Worm (Caenorhabditis elegans) whole organism, L4 larva: ENCODE measurements around the gene atg-4.2.

Source experiments
- F26F4.8 ChIP-seq: fragments of 200-800 bp; sonication (Bioruptor generic); conservative IDR thresholded peaks from 2 replicates; pipeline ENCODE4 v1.3.6; 2022; ENCODE audit warnings: missing genetic modification characterization, missing compliant biosample characterization
- F49E8.2 ChIP-seq: sonication (generic microtip); optimal IDR thresholded peaks from 2 replicates; lab custom pipeline; 2016; ENCODE audit warnings: missing compliant biosample characterization, mild to moderate bottlenecking, missing genetic modification characterization, borderline replicate concordance
- T20F7.1 ChIP-seq: fragments of 200-800 bp; sonication (Bioruptor generic); optimal IDR thresholded peaks from 2 replicates; lab custom pipeline; 2018; ENCODE audit warnings: mild to moderate bottlenecking, missing genetic modification characterization, missing compliant biosample characterization
- Y105C5A.15 ChIP-seq: fragments of 200-800 bp; sonication (Bioruptor generic); IDR thresholded peaks from 2 replicates; pipeline ENCODE4 v1.3.6; 2022; ENCODE audit warnings: missing genetic modification characterization, missing compliant biosample characterization
- Y48G9A.11 ChIP-seq: fragments of 200-800 bp; sonication (Bioruptor generic); IDR thresholded peaks from 2 replicates; pipeline ENCODE4 v1.3.6; 2022; ENCODE audit warnings: missing genetic modification reagents, missing genetic modification characterization, missing compliant biosample characterization
- ama-1 ChIP-seq: fragments of 150-350 bp; optimal IDR thresholded peaks from 2 replicates; lab custom pipeline; 2014; ENCODE audit warnings: inconsistent platforms, mixed read lengths
- attf-4 ChIP-seq: sonication (generic microtip); optimal IDR thresholded peaks from 3 replicates; lab custom pipeline; 2017; ENCODE audit warnings: missing biosample characterization, missing genetic modification characterization
- ceh-20 ChIP-seq: fragments of 200-800 bp; sonication (Bioruptor generic); IDR thresholded peaks from 2 replicates; pipeline ENCODE4 v1.3.6; 2022; ENCODE audit warnings: missing genetic modification reagents, missing genetic modification characterization, missing compliant biosample characterization
- ceh-62 ChIP-seq: sonication (generic microtip); optimal IDR thresholded peaks from 2 replicates; lab custom pipeline; 2017; ENCODE audit warnings: missing biosample characterization, missing genetic modification characterization
- ctbp-1 ChIP-seq: fragments of 200-800 bp; sonication (Bioruptor generic); IDR thresholded peaks from 2 replicates; pipeline ENCODE4 v1.3.6; 2022; ENCODE audit warnings: missing genetic modification reagents, missing genetic modification characterization, missing compliant biosample characterization
- daf-12 ChIP-seq: fragments of 150-350 bp; optimal IDR thresholded peaks from 2 replicates; lab custom pipeline; 2014; ENCODE audit warnings: missing biosample characterization, missing genetic modification reagents, missing genetic modification characterization
- daf-16 ChIP-seq, 3 experiments: sonication (generic microtip); optimal IDR thresholded peaks; 2 replicates each; lab custom pipeline; 2016 to 2017; ENCODE audit warnings: missing genetic modification characterization in 3 of 3, missing genetic modification reagents in 3 of 3, mild to moderate bottlenecking in 2 of 3, missing compliant biosample characterization in 2 of 3, missing biosample characterization in 1 of 3, moderate library complexity in 1 of 3
- dmd-6 ChIP-seq: fragments of 200-800 bp; sonication (Bioruptor generic); IDR thresholded peaks from 2 replicates; pipeline ENCODE4 v1.3.6; 2022; ENCODE audit warnings: missing genetic modification reagents, missing genetic modification characterization, missing compliant biosample characterization
- duxl-1 ChIP-seq: sonication (generic microtip); optimal IDR thresholded peaks from 2 replicates; lab custom pipeline; 2016; ENCODE audit warnings: mild to moderate bottlenecking, missing genetic modification characterization, moderate library complexity, missing compliant biosample characterization; ENCODE audit not compliant: poor library complexity
- dve-1 ChIP-seq: sonication (generic microtip); optimal IDR thresholded peaks from 2 replicates; lab custom pipeline; 2017; ENCODE audit warnings: antibody characterized with exemption, mild to moderate bottlenecking, missing genetic modification characterization, missing compliant biosample characterization; ENCODE audit not compliant: insufficient read depth
- fos-1 ChIP-seq: fragments of 150-350 bp; optimal IDR thresholded peaks from 2 replicates; lab custom pipeline; 2014; ENCODE audit warnings: missing biosample characterization, missing genetic modification characterization
- gei-8 ChIP-seq: fragments of 200-800 bp; sonication (Bioruptor generic); optimal IDR thresholded peaks from 2 replicates; lab custom pipeline; 2018; ENCODE audit warnings: mild to moderate bottlenecking, missing genetic modification characterization, missing compliant biosample characterization
- hlh-11 ChIP-seq: fragments of 200-800 bp; sonication (Bioruptor generic); optimal IDR thresholded peaks from 2 replicates; lab custom pipeline; 2018; ENCODE audit warnings: mild to moderate bottlenecking, missing genetic modification characterization, missing compliant biosample characterization
- hlh-30 ChIP-seq: sonication (generic microtip); optimal IDR thresholded peaks from 2 replicates; lab custom pipeline; 2017; ENCODE audit warnings: antibody characterized with exemption, mild to moderate bottlenecking, missing genetic modification characterization, missing compliant biosample characterization; ENCODE audit not compliant: insufficient read depth
- lir-3 ChIP-seq: sonication (generic microtip); optimal IDR thresholded peaks from 2 replicates; lab custom pipeline; 2016; ENCODE audit warnings: mild to moderate bottlenecking, missing genetic modification characterization, missing compliant biosample characterization
- lsy-2 ChIP-seq, 2 experiments: fragments of 150-350 bp in 1 of 2; sonication (generic microtip) in 1 of 2; optimal IDR thresholded peaks; 2 replicates each; lab custom pipeline; 2014 to 2017; ENCODE audit warnings: missing biosample characterization in 2 of 2, missing genetic modification characterization in 2 of 2
- madf-5 ChIP-seq, 2 experiments: fragments of 200-800 bp; sonication (Bioruptor generic); IDR thresholded peaks; 2 replicates each; pipeline ENCODE4 v1.3.6; 2022; ENCODE audit warnings: missing compliant biosample characterization in 2 of 2, missing genetic modification characterization in 2 of 2
- madf-9 ChIP-seq: fragments of 200-800 bp; sonication (Bioruptor generic); conservative IDR thresholded peaks from 2 replicates; pipeline ENCODE4 v1.3.6; 2022; ENCODE audit warnings: missing genetic modification reagents, missing genetic modification characterization, missing compliant biosample characterization
- mdl-1 ChIP-seq, 2 experiments: fragments of 150-350 bp in 1 of 2; sonication (generic microtip) in 1 of 2; optimal IDR thresholded peaks; 2 replicates each; lab custom pipeline; 2014 to 2017; ENCODE audit warnings: missing biosample characterization in 2 of 2, missing genetic modification characterization in 2 of 2
- mep-1 ChIP-seq: fragments of 150-350 bp; sonication (generic microtip); optimal IDR thresholded peaks from 3 replicates; lab custom pipeline; 2014; ENCODE audit warnings: missing biosample characterization, missing genetic modification characterization
- mxl-3 ChIP-seq: fragments of 200-800 bp; sonication (Bioruptor generic); optimal IDR thresholded peaks from 2 replicates; lab custom pipeline; 2018; ENCODE audit warnings: mild to moderate bottlenecking, missing genetic modification characterization, missing compliant biosample characterization
- nhr-10 ChIP-seq: fragments of 150-350 bp; optimal IDR thresholded peaks from 2 replicates; lab custom pipeline; 2014; ENCODE audit warnings: missing biosample characterization, missing genetic modification characterization
- nhr-102 ChIP-seq: sonication (generic microtip); optimal IDR thresholded peaks from 2 replicates; lab custom pipeline; 2016; ENCODE audit warnings: mild to moderate bottlenecking, missing genetic modification characterization, moderate library complexity, missing compliant biosample characterization
- nhr-28 ChIP-seq: fragments of 150-350 bp; optimal IDR thresholded peaks from 2 replicates; lab custom pipeline; 2014; ENCODE audit warnings: missing biosample characterization, missing genetic modification characterization
- nhr-41 ChIP-seq: fragments of 200-800 bp; sonication (Bioruptor generic); IDR thresholded peaks from 2 replicates; pipeline ENCODE4 v1.3.6; 2022; ENCODE audit warnings: missing genetic modification reagents, missing genetic modification characterization, missing compliant biosample characterization
- nhr-6 ChIP-seq: fragments of 150-350 bp; optimal IDR thresholded peaks from 2 replicates; lab custom pipeline; 2014; ENCODE audit warnings: missing biosample characterization, missing genetic modification characterization
- rbr-2 ChIP-seq: sonication (generic microtip); optimal IDR thresholded peaks from 2 replicates; lab custom pipeline; 2016; ENCODE audit warnings: missing genotype, missing genetic modification characterization, missing compliant biosample characterization
- sdz-12 ChIP-seq: fragments of 200-800 bp; sonication (Bioruptor generic); optimal IDR thresholded peaks from 2 replicates; lab custom pipeline; 2018; ENCODE audit warnings: mild to moderate bottlenecking, missing genetic modification characterization, missing compliant biosample characterization
- set-16 ChIP-seq: fragments of 200-800 bp; sonication (Bioruptor generic); IDR thresholded peaks from 2 replicates; pipeline ENCODE4 v1.3.6; 2022; ENCODE audit warnings: missing genetic modification reagents, missing genetic modification characterization, missing compliant biosample characterization
- skn-1 ChIP-seq: fragments of 150-350 bp; optimal IDR thresholded peaks from 2 replicates; lab custom pipeline; 2014; ENCODE audit warnings: missing biosample characterization, missing genetic modification characterization
- spr-3 ChIP-seq: fragments of 200-800 bp; sonication (Bioruptor generic); optimal IDR thresholded peaks from 2 replicates; lab custom pipeline; 2018; ENCODE audit warnings: mild to moderate bottlenecking, missing genetic modification characterization, missing compliant biosample characterization
- tra-1 ChIP-seq: fragments of 200-800 bp; sonication (Bioruptor generic); IDR thresholded peaks from 2 replicates; pipeline ENCODE4 v1.3.6; 2022; ENCODE audit warnings: missing genetic modification reagents, missing genetic modification characterization, missing compliant biosample characterization
- unc-62 ChIP-seq, 3 experiments: fragments of 150-350 bp in 1 of 3; sonication (generic microtip); optimal IDR thresholded peaks in 2 of 3; peaks in 1 of 3; 1 replicate in 1 of 3; 2 replicates in 2 of 3; lab custom pipeline; 2014 to 2017; ENCODE audit warnings: missing biosample characterization in 3 of 3, missing genetic modification characterization in 3 of 3, missing genetic modification reagents in 3 of 3, missing genotype in 1 of 3
- zfp-2 ChIP-seq: sonication (generic microtip); optimal IDR thresholded peaks from 2 replicates; lab custom pipeline; 2016; ENCODE audit warnings: mild to moderate bottlenecking, missing genetic modification characterization, missing compliant biosample characterization

The atg-4.2 gene

ce11 chrIV:11644705-11645104, 23.1 kb upstream of the atg-4.2 start:
- TF ChIP-seq unc-62 (GFP tag; optimal IDR thresholded peaks at IDR 0.05 in 1 of 2; lab: Kevin White, UChicago) (peak in 1 of 2 experiments; percentile 53), unc-62 (tag; optimal IDR thresholded peaks at IDR 0.05; lab: Kevin White, UChicago) (no peak), daf-16 (GFP tag; optimal IDR thresholded peaks at IDR 0.05; lab: Kevin White, UChicago) (peak in 1 of 2 experiments; percentile 33), daf-16 (tag; optimal IDR thresholded peaks at IDR 0.05; lab: Kevin White, UChicago) (no peak), nhr-102 (tag; lab: Kevin White, UChicago) (no peak), ama-1 (peak; percentile 0), F49E8.2 (tag; lab: Kevin White, UChicago) (no peak), ctbp-1 (0 out of 2 replicates have a peak, but pooled peaks have one; percentile 24), tra-1 (GFP tag; lab: Robert Waterston, UW) (0 out of 2 replicates have a peak, but pooled peaks have one; percentile 37), lsy-2 (tag; optimal IDR thresholded peaks at IDR 0.05; lab: Kevin White, UChicago) (peak in 1 of 2 experiments; percentile 53)
- TF ChIP-seq, all 104 proteins: peak for 6

DNA sequence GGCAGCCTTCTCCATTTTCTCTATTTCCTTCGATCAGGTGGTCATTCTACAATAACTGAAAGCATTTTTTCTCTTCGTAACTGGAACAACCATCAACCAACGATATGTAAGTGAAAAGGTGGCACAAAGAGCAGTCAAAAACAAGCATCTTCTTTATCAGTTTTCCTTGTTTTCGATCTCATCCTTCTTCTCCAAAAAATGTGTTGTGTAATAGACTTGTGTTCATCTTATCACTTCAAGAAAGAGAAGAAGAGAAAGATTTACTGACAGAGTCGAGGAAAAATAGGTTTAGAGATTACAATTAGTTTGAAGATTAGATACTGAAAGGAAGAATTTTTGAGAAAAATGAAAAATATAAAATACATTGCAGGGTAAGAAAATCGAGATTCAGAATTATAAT, 22.5 kb upstream of the atg-4.2 start:
- no peak for TF ChIP-seq attf-4
- no peak for TF ChIP-seq sdz-12 (GFP tag; lab: Kevin White, UChicago)
- TF ChIP-seq ama-1 = no peak
- peak in 1 of 2 experiments; percentile 92 for TF ChIP-seq unc-62 (GFP tag; optimal IDR thresholded peaks at IDR 0.05 in 1 of 2; lab: Kevin White, UChicago)
- no peak for TF ChIP-seq unc-62 (tag; optimal IDR thresholded peaks at IDR 0.05; lab: Kevin White, UChicago)
- TF ChIP-seq mxl-3 (GFP tag; lab: Kevin White, UChicago) = no peak
- TF ChIP-seq mep-1 = no peak
- TF ChIP-seq daf-12 (tag; lab: Kevin White, UChicago) = no peak
- TF ChIP-seq nhr-28 (tag; lab: Kevin White, UChicago) = peak; percentile 2
- no peak for TF ChIP-seq nhr-41 (GFP tag; lab: Robert Waterston, UW)
- no peak for TF ChIP-seq nhr-10 (tag; lab: Kevin White, UChicago)
- no peak for TF ChIP-seq F26F4.8 (GFP tag; lab: Robert Waterston, UW)
- TF ChIP-seq daf-16 (GFP tag; optimal IDR thresholded peaks at IDR 0.05; lab: Kevin White, UChicago) = no peak
- TF ChIP-seq daf-16 (tag; optimal IDR thresholded peaks at IDR 0.05; lab: Kevin White, UChicago) = peak; percentile 86
- TF ChIP-seq duxl-1 (tag; lab: Kevin White, UChicago) = no peak
- no peak for TF ChIP-seq nhr-102 (tag; lab: Kevin White, UChicago)
- peak; percentile 39 for TF ChIP-seq dve-1
- TF ChIP-seq fos-1 = no peak
- no peak for TF ChIP-seq madf-9
- TF ChIP-seq set-16 = no peak
- no peak for TF ChIP-seq gei-8
- TF ChIP-seq Y105C5A.15 (GFP tag; lab: Robert Waterston, UW) = no peak

- TF ChIP-seq nhr-6 (tag; lab: Kevin White, UChicago) (no peak), dve-1 (peak; percentile 48), hlh-11 (tag; lab: Kevin White, UChicago) (peak; percentile 9), hlh-30 (tag; lab: Kevin White, UChicago) (no peak), F49E8.2 (tag; lab: Kevin White, UChicago) (no peak), daf-16 (GFP tag; optimal IDR thresholded peaks at IDR 0.05; lab: Kevin White, UChicago) (peak in 1 of 2 experiments; percentile 77), daf-16 (tag; optimal IDR thresholded peaks at IDR 0.05; lab: Kevin White, UChicago) (peak; percentile 74), Y48G9A.11 (no peak), dmd-6 (no peak)
These were observed 20.9 kb upstream of the atg-4.2 start for ce11 chrIV:11646908-11647307.

- peak in 1 of 2 experiments; percentile 87 for TF ChIP-seq unc-62 (GFP tag; optimal IDR thresholded peaks at IDR 0.05 in 1 of 2; lab: Kevin White, UChicago)
- no peak for TF ChIP-seq unc-62 (tag; optimal IDR thresholded peaks at IDR 0.05; lab: Kevin White, UChicago)
- no peak for TF ChIP-seq spr-3 (GFP tag; lab: Kevin White, UChicago)
- no peak for TF ChIP-seq duxl-1 (tag; lab: Kevin White, UChicago)
- TF ChIP-seq mdl-1 (tag; optimal IDR thresholded peaks at IDR 0.05; lab: Kevin White, UChicago) = no peak
- TF ChIP-seq daf-16 (GFP tag; optimal IDR thresholded peaks at IDR 0.05; lab: Kevin White, UChicago) = peak in 1 of 2 experiments; percentile 77
- no peak for TF ChIP-seq daf-16 (tag; optimal IDR thresholded peaks at IDR 0.05; lab: Kevin White, UChicago)
- TF ChIP-seq ceh-62 (tag; lab: Kevin White, UChicago) = no peak
- TF ChIP-seq zfp-2 (tag; lab: Kevin White, UChicago) = no peak
- no peak for TF ChIP-seq skn-1 (tag; lab: Kevin White, UChicago)
- TF ChIP-seq nhr-41 (GFP tag; lab: Robert Waterston, UW) = no peak
- TF ChIP-seq rbr-2 = no peak
- no peak for TF ChIP-seq ceh-20 (GFP tag; lab: Robert Waterston, UW)
- no peak for TF ChIP-seq T20F7.1 (GFP tag; lab: Kevin White, UChicago)
- no peak for TF ChIP-seq madf-5 (GFP tag; IDR thresholded peaks at IDR 0.05; lab: Robert Waterston, UW)
- TF ChIP-seq hlh-30 (tag; lab: Kevin White, UChicago) = peak; percentile 5
- peak; percentile 44 for TF ChIP-seq hlh-11 (tag; lab: Kevin White, UChicago)
- no peak for TF ChIP-seq lir-3 (tag; lab: Kevin White, UChicago)
- TF ChIP-seq gei-8 = no peak
- TF ChIP-seq, all 104 proteins: peak for 4
These were observed 18.8 kb upstream of the atg-4.2 start, which contains the start of gene ZK809.8 for ce11 chrIV:11649031-11649430. Gene ZK809.8 (minus strand): TSS chrIV:11649064.
